ENCODE assay signal across 3 fruit fly cellular contexts in the genomic region with DNA sequence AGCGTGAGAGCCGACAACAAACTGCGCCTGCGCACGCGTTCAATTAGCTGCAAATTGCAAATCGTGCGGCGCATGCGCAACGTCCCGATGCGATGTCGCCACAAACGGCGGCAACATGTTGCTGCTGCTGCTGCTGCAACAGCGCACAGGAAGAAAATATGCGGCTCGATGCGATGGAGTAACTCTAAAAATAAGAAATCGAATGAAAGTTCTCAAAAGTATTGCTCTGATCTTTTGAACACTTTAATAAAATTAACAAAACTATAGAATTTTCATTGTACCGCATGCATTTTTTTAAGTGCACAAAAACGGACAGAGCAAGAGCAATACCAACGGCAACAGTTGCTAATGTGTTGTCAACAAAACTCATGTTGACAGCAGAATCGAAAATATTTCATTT.
TF ChIP-seq lines count a peak whose summit lies in the region.

No protein-coding gene starts in this region.

TF ChIP-seq in whole organism, embryonic, 481 proteins besides CTCF, POLR2A, EP300 and RAD21 (continued from another document and continues in another):
- TF ChIP-seq lov (optimal IDR thresholded peaks at IDR 0.05; lab: Kevin White, UChicago) (no peak), lov (GFP tag; IDR thresholded peaks at IDR 0.05; lab: Robert Waterston, UW) (0 out of 3 replicates have a peak, but pooled peaks have one; percentile 51), croc (GFP tag; conservative IDR thresholded peaks at IDR 0.05; lab: Robert Waterston, UW) (peak; percentile 31; the same call in 1 of the 3 replicates), YL-1 (GFP tag; optimal IDR thresholded peaks at IDR 0.05; lab: Kevin White, UChicago) (no peak), ro (GFP tag; IDR thresholded peaks at IDR 0.05; lab: Robert Waterston, UW) (no peak), CG30431 (GFP tag; optimal IDR thresholded peaks at IDR 0.05; lab: Kevin White, UChicago) (peak; percentile 43), CG17328 (GFP tag; IDR thresholded peaks at IDR 0.05; lab: Robert Waterston, UW) (peak; percentile 65), Drgx (GFP tag; IDR thresholded peaks at IDR 0.05; lab: Robert Waterston, UW) (peak; percentile 92), fd64A (GFP tag; optimal IDR thresholded peaks at IDR 0.05; lab: Kevin White, UChicago) (no peak), dysf (GFP tag; IDR thresholded peaks at IDR 0.05; lab: Robert Waterston, UW) (no peak), Xbp1 (GFP tag; optimal IDR thresholded peaks at IDR 0.05; lab: Kevin White, UChicago) (peak; percentile 34), CG12219 (GFP tag; optimal IDR thresholded peaks at IDR 0.05; lab: Kevin White, UChicago) (no peak), Hr39 (optimal IDR thresholded peaks at IDR 0.05; lab: Kevin White, UChicago) (no peak), CG17612 (GFP tag; IDR thresholded peaks at IDR 0.05; lab: Robert Waterston, UW) (no peak), wek (GFP tag; optimal IDR thresholded peaks at IDR 0.05; lab: Kevin White, UChicago) (no peak), slp2 (GFP tag; optimal IDR thresholded peaks at IDR 0.05; lab: Kevin White, UChicago) (no peak), CG15073 (GFP tag; optimal IDR thresholded peaks at IDR 0.05; lab: Kevin White, UChicago) (no peak), her (GFP tag; optimal IDR thresholded peaks at IDR 0.05; lab: Kevin White, UChicago) (no peak), Doc3 (GFP tag; IDR thresholded peaks at IDR 0.05; lab: Robert Waterston, UW; ENCODE audit: partially characterized antibody) (no peak), CG2875 (GFP tag; optimal IDR thresholded peaks at IDR 0.05; lab: Kevin White, UChicago) (no peak), CG10979 (tag; optimal IDR thresholded peaks at IDR 0.05; lab: Kevin White, UChicago) (peak; percentile 72), sqz (GFP tag; optimal IDR thresholded peaks at IDR 0.05; lab: Kevin White, UChicago) (no peak), az2 (GFP tag; optimal IDR thresholded peaks at IDR 0.05; lab: Kevin White, UChicago) (peak; percentile 31), CG7556 (GFP tag; optimal IDR thresholded peaks at IDR 0.05; lab: Kevin White, UChicago) (no peak), dmrt11E (tag; optimal IDR thresholded peaks at IDR 0.05; lab: Kevin White, UChicago) (peak; percentile 77), gfzf (GFP tag; optimal IDR thresholded peaks at IDR 0.05; lab: Kevin White, UChicago) (no peak), sens (GFP tag; lab: Kevin White, UChicago) (peak; percentile 75), Gug (GFP tag; IDR thresholded peaks at IDR 0.05; lab: Robert Waterston, UW) (no peak; the same call in 3 of the 4 replicates), jigr1 (GFP tag; IDR thresholded peaks at IDR 0.05; lab: Robert Waterston, UW) (no peak), CG9437 (GFP tag; optimal IDR thresholded peaks at IDR 0.05; lab: Kevin White, UChicago) (no peak), CG18764 (GFP tag; optimal IDR thresholded peaks at IDR 0.05; lab: Kevin White, UChicago) (peak; percentile 12), pum (GFP tag; optimal IDR thresholded peaks at IDR 0.05; lab: Kevin White, UChicago) (peak; percentile 21), CG16815 (GFP tag; optimal IDR thresholded peaks at IDR 0.05; lab: Kevin White, UChicago) (peak; percentile 67), CG10209 (GFP tag; optimal IDR thresholded peaks at IDR 0.05; lab: Kevin White, UChicago) (no peak), CG31441 (GFP tag; IDR thresholded peaks at IDR 0.05; lab: Robert Waterston, UW) (peak; percentile 40; the same call in 1 of the 2 replicates), so (GFP tag; IDR thresholded peaks at IDR 0.05; lab: Robert Waterston, UW) (0 out of 3 replicates have a peak, but pooled peaks have one; percentile 33), tgo (GFP tag; IDR thresholded peaks at IDR 0.05; lab: Robert Waterston, UW) (no peak), NC2α (GFP tag; optimal IDR thresholded peaks at IDR 0.05; lab: Kevin White, UChicago) (no peak), shn (GFP tag; optimal IDR thresholded peaks at IDR 0.05; lab: Kevin White, UChicago) (peak; percentile 12), CG31388 (GFP tag; optimal IDR thresholded peaks at IDR 0.05; lab: Kevin White, UChicago) (no peak), nau (GFP tag; optimal IDR thresholded peaks at IDR 0.05; lab: Kevin White, UChicago) (no peak), CG7963 (GFP tag; IDR thresholded peaks at IDR 0.05; lab: Robert Waterston, UW; ENCODE audit: partially characterized antibody) (no peak), CG10267 (tag; optimal IDR thresholded peaks at IDR 0.05; lab: Kevin White, UChicago) (peak; percentile 52)

TF ChIP-seq in whole organism, prepupa, 60 proteins besides CTCF, POLR2A, EP300 and RAD21 (continued from another document):
- TF ChIP-seq pdm3 (GFP tag; optimal IDR thresholded peaks at IDR 0.05; lab: Kevin White, UChicago), result peak; percentile 84
- TF ChIP-seq CG8119 (GFP tag; IDR thresholded peaks at IDR 0.05; lab: Robert Waterston, UW), result peak; percentile 92
- peak; percentile 92 for TF ChIP-seq CG32006 (GFP tag; optimal IDR thresholded peaks at IDR 0.05; lab: Kevin White, UChicago)
- peak; percentile 10 to 73 for TF ChIP-seq salr (GFP tag; optimal IDR thresholded peaks at IDR 0.05; lab: Kevin White, UChicago)
- TF ChIP-seq CG34406 (GFP tag; optimal IDR thresholded peaks at IDR 0.05; lab: Kevin White, UChicago), result peak; percentile 50
- TF ChIP-seq CG9139 (GFP tag; optimal IDR thresholded peaks at IDR 0.05; lab: Kevin White, UChicago), result no peak
- peak; percentile 35 for TF ChIP-seq dsx (GFP tag; optimal IDR thresholded peaks at IDR 0.05; lab: Kevin White, UChicago; ENCODE audit: poor library complexity, severe bottlenecking)
- TF ChIP-seq fd59A (GFP tag; optimal IDR thresholded peaks at IDR 0.05; lab: Kevin White, UChicago), result peak; percentile 59
- peak; percentile 84 for TF ChIP-seq Sox14 (GFP tag; optimal IDR thresholded peaks at IDR 0.05; lab: Kevin White, UChicago)
- no peak for TF ChIP-seq CG6854 (GFP tag; optimal IDR thresholded peaks at IDR 0.05; lab: Kevin White, UChicago)
- TF ChIP-seq CG10631 (GFP tag; optimal IDR thresholded peaks at IDR 0.05; lab: Kevin White, UChicago), result peak; percentile 71
- no peak for TF ChIP-seq Hr38 (GFP tag; optimal IDR thresholded peaks at IDR 0.05; lab: Kevin White, UChicago)
- TF ChIP-seq Met (GFP tag; optimal IDR thresholded peaks at IDR 0.05; lab: Kevin White, UChicago), result peak; percentile 80
- TF ChIP-seq CG11294 (GFP tag; IDR thresholded peaks at IDR 0.05; lab: Robert Waterston, UW), result peak; percentile 79
- peak; percentile 82 for TF ChIP-seq Sox102F (GFP tag; optimal IDR thresholded peaks at IDR 0.05; lab: Kevin White, UChicago)
- peak; percentile 35 for TF ChIP-seq CG1621 (tag; optimal IDR thresholded peaks at IDR 0.05; lab: Kevin White, UChicago)
- peak; percentile 75 for TF ChIP-seq net (GFP tag; optimal IDR thresholded peaks at IDR 0.05; lab: Kevin White, UChicago)
- peak; percentile 83 for TF ChIP-seq OdsH (GFP tag; optimal IDR thresholded peaks at IDR 0.05; lab: Kevin White, UChicago)
- TF ChIP-seq topi (GFP tag; optimal IDR thresholded peaks at IDR 0.05; lab: Kevin White, UChicago), result peak; percentile 67
- TF ChIP-seq CG8632 (GFP tag; optimal IDR thresholded peaks at IDR 0.05; lab: Kevin White, UChicago), result peak; percentile 44
- peak; percentile 71 for TF ChIP-seq CG3032 (tag; optimal IDR thresholded peaks at IDR 0.05; lab: Kevin White, UChicago)
- peak; percentile 39 for TF ChIP-seq Ets96B (tag; optimal IDR thresholded peaks at IDR 0.05; lab: Kevin White, UChicago)
- TF ChIP-seq Sox15 (GFP tag; optimal IDR thresholded peaks at IDR 0.05; lab: Kevin White, UChicago), result peak; percentile 5
- peak; percentile 87 for TF ChIP-seq Eip78C (GFP tag; lab: Kevin White, UChicago)
- peak; percentile 75 for TF ChIP-seq Hr39 (GFP tag; optimal IDR thresholded peaks at IDR 0.05; lab: Kevin White, UChicago)
- TF ChIP-seq CG10669 (GFP tag; optimal IDR thresholded peaks at IDR 0.05; lab: Kevin White, UChicago), result peak; percentile 73
- peak; percentile 72 for TF ChIP-seq vri (GFP tag; optimal IDR thresholded peaks at IDR 0.05; lab: Kevin White, UChicago)
- peak; percentile 86 for TF ChIP-seq svp (GFP tag; lab: Kevin White, UChicago)
- peak; percentile 91 for TF ChIP-seq Hr4 (GFP tag; optimal IDR thresholded peaks at IDR 0.05; lab: Kevin White, UChicago)
- TF ChIP-seq CG6163 (GFP tag; IDR thresholded peaks at IDR 0.05; lab: Robert Waterston, UW), result peak; percentile 92
- peak in 1 of 2 experiments; percentile 18 for TF ChIP-seq ss (GFP tag; optimal IDR thresholded peaks at IDR 0.05; lab: Kevin White, UChicago)
- no peak for TF ChIP-seq fd85E (GFP tag; optimal IDR thresholded peaks at IDR 0.05; lab: Kevin White, UChicago)
- peak; percentile 79 for TF ChIP-seq dac (GFP tag; optimal IDR thresholded peaks at IDR 0.05; lab: Kevin White, UChicago)
- no peak for TF ChIP-seq fkh (GFP tag; optimal IDR thresholded peaks at IDR 0.05; lab: Kevin White, UChicago)
- TF ChIP-seq Smox (GFP tag; optimal IDR thresholded peaks at IDR 0.05; lab: Kevin White, UChicago), result peak; percentile 69
- TF ChIP-seq CG6276 (GFP tag; optimal IDR thresholded peaks at IDR 0.05; lab: Kevin White, UChicago), result peak; percentile 86
- no peak for TF ChIP-seq CG11902 (GFP tag; optimal IDR thresholded peaks at IDR 0.05; lab: Kevin White, UChicago)
- TF ChIP-seq Gug (GFP tag; IDR thresholded peaks at IDR 0.05; lab: Robert Waterston, UW), result peak; percentile 78
TF ChIP-seq in whole organism, prepupa: peak in this region for 53.

TF ChIP-seq in whole organism, wandering third instar larva, 38 proteins besides CTCF, POLR2A, EP300 and RAD21 (continued from another document):
- TF ChIP-seq h (GFP tag; optimal IDR thresholded peaks at IDR 0.05; lab: Kevin White, UChicago), result peak; percentile 70
- no peak for TF ChIP-seq sage (GFP tag; optimal IDR thresholded peaks at IDR 0.05; lab: Kevin White, UChicago)
- no peak for TF ChIP-seq dsf (GFP tag; optimal IDR thresholded peaks at IDR 0.05; lab: Kevin White, UChicago; ENCODE audit: borderline replicate concordance)
- TF ChIP-seq Sp1 (GFP tag; optimal IDR thresholded peaks at IDR 0.05; lab: Kevin White, UChicago), result peak; percentile 79
- TF ChIP-seq tai (GFP tag; optimal IDR thresholded peaks at IDR 0.05; lab: Kevin White, UChicago), result peak; percentile 65
- peak; percentile 70 for TF ChIP-seq rgr (GFP tag; optimal IDR thresholded peaks at IDR 0.05; lab: Kevin White, UChicago)
- TF ChIP-seq Hr78 (GFP tag; optimal IDR thresholded peaks at IDR 0.05; lab: Kevin White, UChicago), result no peak
